Fruit fly (Drosophila melanogaster) whole organism, embryonic: ENCODE measurements around the gene RpL10Ab.

Experiments used
- Aef1 ChIP-seq: fragments of 200-800 bp; sonication (Bioruptor generic); IDR thresholded peaks from 3 replicates; pipeline ENCODE4 v1.3.6; 2022; ENCODE audit warnings: missing biosample characterization, missing genetic modification characterization
- Atf6 ChIP-seq: fragments of 200-800 bp; sonication (Bioruptor generic); IDR thresholded peaks from 2 replicates; pipeline ENCODE4 v1.3.6; 2022; ENCODE audit warnings: missing biosample characterization, missing genetic modification characterization
- CG10321 ChIP-seq: fragments of 200-800 bp; sonication (Bioruptor generic); IDR thresholded peaks from 2 replicates; pipeline ENCODE4 v1.3.6; 2022; ENCODE audit warnings: missing biosample characterization, missing genetic modification characterization
- CG11456 ChIP-seq: fragments of 200-800 bp; sonication (Bioruptor generic); IDR thresholded peaks from 3 replicates; pipeline ENCODE4 v1.3.6; 2022; ENCODE audit warnings: missing biosample characterization, missing genetic modification characterization
- CG11560 ChIP-seq: fragments of 200-800 bp; sonication (Bioruptor generic); IDR thresholded peaks from 3 replicates; pipeline ENCODE4 v1.3.6; 2022; ENCODE audit warnings: missing biosample characterization, missing genetic modification characterization
- CG13296 ChIP-seq: fragments of 200-800 bp; sonication (Bioruptor generic); optimal IDR thresholded peaks from 3 replicates; lab custom pipeline; 2018; ENCODE audit warnings: missing biosample characterization, mild to moderate bottlenecking, missing genetic modification characterization
- CG13624 ChIP-seq: fragments of 200-800 bp; sonication (Bioruptor generic); optimal IDR thresholded peaks from 2 replicates; lab custom pipeline; 2016; ENCODE audit warnings: missing biosample characterization, missing genetic modification characterization
- CG17361 ChIP-seq: fragments of 200-800 bp; sonication (Bioruptor generic); IDR thresholded peaks from 3 replicates; pipeline ENCODE4 v1.3.6; 2022; ENCODE audit warnings: missing biosample characterization, missing genetic modification characterization
- CG2199 ChIP-seq: fragments of 200-800 bp; sonication (Bioruptor generic); IDR thresholded peaks from 3 replicates; pipeline ENCODE4 v1.3.6; 2022; ENCODE audit warnings: missing biosample characterization, missing genetic modification characterization
- CG2202 ChIP-seq: fragments of 200-800 bp; sonication (Bioruptor generic); optimal IDR thresholded peaks from 2 replicates; lab custom pipeline; 2018; ENCODE audit warnings: missing biosample characterization, mild to moderate bottlenecking, missing genetic modification characterization
- CG2889 ChIP-seq: fragments of 200-800 bp; sonication (Bioruptor generic); IDR thresholded peaks from 3 replicates; pipeline ENCODE4 v1.3.6; 2022; ENCODE audit warnings: missing biosample characterization, missing genetic modification characterization
- CG30403 ChIP-seq: fragments of 200-800 bp; sonication (Bioruptor generic); optimal IDR thresholded peaks from 3 replicates; lab custom pipeline; 2016; ENCODE audit warnings: missing biosample characterization, missing genetic modification characterization
- CG3847 ChIP-seq: fragments of 200-800 bp; sonication (Bioruptor generic); IDR thresholded peaks from 2 replicates; pipeline ENCODE4 v1.3.6; 2022; ENCODE audit warnings: missing biosample characterization, missing genetic modification characterization
- CG4730 ChIP-seq: fragments of 200-800 bp; sonication (Bioruptor generic); IDR thresholded peaks from 2 replicates; pipeline ENCODE4 v1.3.6; 2022; ENCODE audit warnings: missing biosample characterization, missing genetic modification characterization
- CG5180 ChIP-seq: fragments of 200-800 bp; sonication (Bioruptor generic); optimal IDR thresholded peaks from 3 replicates; lab custom pipeline; 2017; ENCODE audit warnings: missing biosample characterization, missing genetic modification characterization, mild to moderate bottlenecking, moderate library complexity, missing genetic modification reagents
- CG7357 ChIP-seq: fragments of 200-800 bp; sonication (Bioruptor generic); IDR thresholded peaks from 3 replicates; pipeline ENCODE4 v1.3.6; 2022; ENCODE audit warnings: missing biosample characterization, missing genetic modification characterization
- CG9215 ChIP-seq: fragments of 200-800 bp; sonication (Bioruptor generic); IDR thresholded peaks from 2 replicates; pipeline ENCODE4 v1.3.6; 2022; ENCODE audit warnings: missing biosample characterization, missing genetic modification characterization
- CG9932 ChIP-seq: fragments of 200-800 bp; sonication (Bioruptor generic); IDR thresholded peaks from 2 replicates; pipeline ENCODE4 v1.3.6; 2022; ENCODE audit warnings: missing biosample characterization, missing genetic modification characterization
- CkIIα-i1 ChIP-seq: fragments of 200-800 bp; sonication (Bioruptor generic); IDR thresholded peaks from 2 replicates; pipeline ENCODE4 v1.3.6; 2022; ENCODE audit warnings: missing biosample characterization, missing genetic modification characterization
- D19A ChIP-seq: fragments of 200-800 bp; optimal IDR thresholded peaks from 3 replicates; lab custom pipeline; 2019; ENCODE audit warnings: missing biosample characterization, mild to moderate bottlenecking, missing genetic modification characterization, moderate library complexity
- Dbx ChIP-seq: fragments of 200-800 bp; sonication (Bioruptor generic); IDR thresholded peaks from 3 replicates; pipeline ENCODE4 v1.3.6; 2022; ENCODE audit warnings: missing biosample characterization, missing genetic modification characterization
- Dll ChIP-seq: fragments of 200-800 bp; sonication (Bioruptor generic); IDR thresholded peaks from 4 replicates; pipeline ENCODE4 v1.3.6; 2022; ENCODE audit warnings: missing biosample characterization, missing genetic modification characterization; ENCODE audit not compliant: partially characterized antibody
- E2f1 ChIP-seq: fragments of 200-800 bp; sonication (Bioruptor generic); IDR thresholded peaks from 2 replicates; pipeline ENCODE4 v1.3.6; 2022; ENCODE audit warnings: missing biosample characterization, missing genetic modification characterization
- E2f2 ChIP-seq: fragments of 200-800 bp; sonication (Bioruptor generic); IDR thresholded peaks from 2 replicates; pipeline ENCODE4 v1.3.6; 2022; ENCODE audit warnings: missing biosample characterization, missing genetic modification characterization
- Fer2 ChIP-seq: fragments of 200-800 bp; sonication (Bioruptor generic); optimal IDR thresholded peaks from 2 replicates; lab custom pipeline; 2018; ENCODE audit warnings: missing biosample characterization, mild to moderate bottlenecking, missing genetic modification characterization, moderate library complexity
- H15 ChIP-seq: fragments of 200-800 bp; sonication (Bioruptor generic); IDR thresholded peaks from 3 replicates; pipeline ENCODE4 v1.3.6; 2022; ENCODE audit warnings: missing biosample characterization, missing genetic modification characterization
- HHEX ChIP-seq: fragments of 200-800 bp; sonication (Bioruptor generic); optimal IDR thresholded peaks from 3 replicates; lab custom pipeline; 2017; ENCODE audit warnings: missing biosample characterization, mild to moderate bottlenecking, missing genetic modification characterization, missing genetic modification reagents
- Kr ChIP-seq: fragments of 200-800 bp; sonication (Bioruptor generic); optimal IDR thresholded peaks from 2 replicates; lab custom pipeline; 2017; ENCODE audit warnings: missing biosample characterization, mild to moderate bottlenecking, missing genetic modification characterization
- MBD-R2 ChIP-seq: fragments of 200-800 bp; sonication (Bioruptor generic); IDR thresholded peaks from 2 replicates; pipeline ENCODE4 v1.3.6; 2022; ENCODE audit warnings: missing biosample characterization, missing genetic modification characterization
- Meics ChIP-seq: fragments of 200-800 bp; sonication (Bioruptor generic); optimal IDR thresholded peaks from 2 replicates; lab custom pipeline; 2017; ENCODE audit warnings: missing biosample characterization, mild to moderate bottlenecking, missing genetic modification characterization
- NFAT ChIP-seq: fragments of 200-800 bp; sonication (Bioruptor generic); IDR thresholded peaks from 2 replicates; pipeline ENCODE4 v1.3.6; 2022; ENCODE audit warnings: missing biosample characterization, missing genetic modification characterization
- Oli ChIP-seq: fragments of 200-800 bp; sonication (Bioruptor generic); optimal IDR thresholded peaks from 2 replicates; lab custom pipeline; 2018; ENCODE audit warnings: missing biosample characterization, mild to moderate bottlenecking, missing genetic modification characterization, moderate library complexity
- Stat92E ChIP-seq, 3 experiments: fragments of >200 bp in 2 of 3; fragments of 200-800 bp in 1 of 3; sonication (Bioruptor generic) in 1 of 3; optimal IDR thresholded peaks; 2 replicates each; lab custom pipeline; 2017 to 2019; ENCODE audit warnings: missing biosample characterization in 3 of 3, missing genetic modification characterization in 3 of 3, mild to moderate bottlenecking in 1 of 3, moderate library complexity in 1 of 3
- TFAM ChIP-seq: fragments of 200-800 bp; sonication (Bioruptor generic); optimal IDR thresholded peaks from 2 replicates; lab custom pipeline; 2017; ENCODE audit warnings: missing biosample characterization, missing genetic modification characterization, inconsistent platforms
- cas ChIP-seq: fragments of 200-800 bp; sonication (Bioruptor generic); IDR thresholded peaks from 2 replicates; pipeline ENCODE4 v1.3.6; 2022; ENCODE audit warnings: missing biosample characterization, missing genetic modification characterization
- cwo ChIP-seq: fragments of 200-800 bp; sonication (Bioruptor generic); optimal IDR thresholded peaks from 3 replicates; lab custom pipeline; 2017; ENCODE audit warnings: missing biosample characterization, missing genetic modification characterization, mild to moderate bottlenecking, moderate library complexity, missing genetic modification reagents
- eve ChIP-seq, 2 experiments: fragments of >200 bp; optimal IDR thresholded peaks; 2 replicates each; lab custom pipeline; 2017; ENCODE audit warnings: missing biosample characterization in 2 of 2, missing genetic modification characterization in 2 of 2
- gsb ChIP-seq: fragments of 200-800 bp; sonication (Bioruptor generic); IDR thresholded peaks from 2 replicates; pipeline ENCODE4 v1.3.6; 2022; ENCODE audit warnings: missing biosample characterization, missing genetic modification characterization
- jing ChIP-seq: fragments of 200-800 bp; sonication (Bioruptor generic); optimal IDR thresholded peaks from 2 replicates; lab custom pipeline; 2018; ENCODE audit warnings: missing biosample characterization, mild to moderate bottlenecking, missing genetic modification characterization
- lilli ChIP-seq: fragments of 200-800 bp; sonication (Bioruptor generic); optimal IDR thresholded peaks from 3 replicates; lab custom pipeline; 2016; ENCODE audit warnings: missing biosample characterization, missing genetic modification characterization
- nom ChIP-seq: fragments of 200-800 bp; sonication (Bioruptor generic); optimal IDR thresholded peaks from 2 replicates; lab custom pipeline; 2017; ENCODE audit warnings: missing biosample characterization, missing genetic modification characterization, mild to moderate bottlenecking, moderate library complexity, missing genetic modification reagents
- pan ChIP-seq, 4 experiments: fragments of >200 bp in 3 of 4; fragments of 200-800 bp in 1 of 4; sonication (Bioruptor generic) in 1 of 4; optimal IDR thresholded peaks in 3 of 4; IDR thresholded peaks in 1 of 4; 2 replicates each; pipeline versions ENCODE4 v1.3.6 to Lab custom; 2017 to 2022; ENCODE audit warnings: missing biosample characterization in 2 of 4, missing genetic modification characterization in 2 of 4, mixed read lengths in 1 of 4
- row ChIP-seq: fragments of 200-800 bp; sonication (Bioruptor generic); IDR thresholded peaks from 3 replicates; pipeline ENCODE4 v1.3.6; 2022; ENCODE audit warnings: missing biosample characterization, missing genetic modification characterization
- so ChIP-seq: fragments of 200-800 bp; sonication (Bioruptor generic); IDR thresholded peaks from 3 replicates; pipeline ENCODE4 v1.3.6; 2022; ENCODE audit warnings: missing biosample characterization, missing genetic modification characterization
- sr ChIP-seq: fragments of 200-800 bp; sonication (Bioruptor generic); IDR thresholded peaks from 3 replicates; pipeline ENCODE4 v1.3.6; 2022; ENCODE audit warnings: missing biosample characterization, missing genetic modification characterization
- ssp ChIP-seq: fragments of 200-800 bp; sonication (Bioruptor generic); IDR thresholded peaks from 2 replicates; pipeline ENCODE4 v1.3.6; 2022; ENCODE audit warnings: missing biosample characterization, missing genetic modification characterization
- stc ChIP-seq: fragments of 200-800 bp; sonication (Bioruptor generic); IDR thresholded peaks from 2 replicates; pipeline ENCODE4 v1.3.6; 2022; ENCODE audit warnings: missing biosample characterization, missing genetic modification characterization
- vvl ChIP-seq: fragments of 200-800 bp; sonication (Bioruptor generic); IDR thresholded peaks from 2 replicates; pipeline ENCODE4 v1.3.6; 2022; ENCODE audit warnings: missing biosample characterization, missing genetic modification characterization
- wdn ChIP-seq: fragments of 200-800 bp; sonication (Bioruptor generic); IDR thresholded peaks from 2 replicates; pipeline ENCODE4 v1.3.6; 2022; ENCODE audit warnings: missing biosample characterization, missing genetic modification characterization
- wor ChIP-seq: fragments of 200-800 bp; sonication (Bioruptor generic); IDR thresholded peaks from 2 replicates; pipeline ENCODE4 v1.3.6; 2022; ENCODE audit warnings: missing biosample characterization, missing genetic modification characterization

RpL10Ab gene

dm6 chr3L:11785291-11785690 lies 37.4 kb upstream of the RpL10Ab start (continued):
- TF ChIP-seq CG13624 (GFP tag; lab: Kevin White, UChicago), result peak; percentile 35
- peak; percentile 57 for TF ChIP-seq lilli (GFP tag; lab: Kevin White, UChicago)
- TF ChIP-seq HHEX, result peak; percentile 28
- peak; percentile 46; the same call in 1 of the 2 replicates for TF ChIP-seq CG3847
- TF ChIP-seq CG17361 (GFP tag; lab: Robert Waterston, UW), result no peak
- TF ChIP-seq sr, result peak; percentile 86
- peak; percentile 50; the same call in 1 of the 2 replicates for TF ChIP-seq wdn (GFP tag; lab: Robert Waterston, UW)
- TF ChIP-seq CG10321 (GFP tag; lab: Robert Waterston, UW), result 0 out of 2 replicates have a peak, but pooled peaks have one; percentile 21
- TF ChIP-seq jing (GFP tag; lab: Kevin White, UChicago), result no peak
- peak; percentile 60 for TF ChIP-seq CG13296 (GFP tag; lab: Kevin White, UChicago)
- no peak for TF ChIP-seq CG11560
- TF ChIP-seq NFAT (GFP tag; lab: Robert Waterston, UW), result peak; percentile 31; the same call in 1 of the 2 replicates
- TF ChIP-seq E2f2 (GFP tag; lab: Robert Waterston, UW), result peak; percentile 38; the same call in 1 of the 2 replicates
- 0 out of 2 replicates have a peak, but pooled peaks have one; percentile 16 for TF ChIP-seq gsb (GFP tag; lab: Robert Waterston, UW)
- TF ChIP-seq MBD-R2 (GFP tag; lab: Robert Waterston, UW), result peak; percentile 24; the same call in 1 of the 2 replicates
- peak; percentile 40; the same call in 1 of the 2 replicates for TF ChIP-seq Atf6 (GFP tag; lab: Robert Waterston, UW)
- TF ChIP-seq cas (GFP tag; lab: Robert Waterston, UW), result 0 out of 2 replicates have a peak, but pooled peaks have one; percentile 46
- peak; percentile 66; the same call in 1 of the 2 replicates for TF ChIP-seq vvl (GFP tag; lab: Robert Waterston, UW)
- TF ChIP-seq Meics (GFP tag; lab: Kevin White, UChicago), result peak; percentile 68
- 0 out of 2 replicates have a peak, but pooled peaks have one; percentile 28 for TF ChIP-seq wor (GFP tag; lab: Robert Waterston, UW)
- TF ChIP-seq Dbx, result peak; percentile 51; the same call in 1 of the 3 replicates
- peak; percentile 43 for TF ChIP-seq cwo (GFP tag; lab: Kevin White, UChicago)
- peak; percentile 23; the same call in 1 of the 2 replicates for TF ChIP-seq CG4730
- TF ChIP-seq H15 (GFP tag; lab: Robert Waterston, UW), result peak; percentile 51; the same call in 2 of the 3 replicates
- no peak for TF ChIP-seq pan (optimal IDR thresholded peaks at IDR 0.05; lab: Kevin White, UChicago)
- peak in 1 of 2 experiments; percentile 64 for TF ChIP-seq pan (GFP tag; optimal IDR thresholded peaks at IDR 0.05 in 1 of 2, IDR thresholded peaks at IDR 0.05 in 1 of 2)
- TF ChIP-seq CG2889, result 0 out of 3 replicates have a peak, but pooled peaks have one; percentile 7
- no peak for TF ChIP-seq Stat92E (GFP tag; optimal IDR thresholded peaks at IDR 0.05; lab: Kevin White, UChicago)
- no peak for TF ChIP-seq D19A (tag; lab: Kevin White, UChicago)
- no peak for TF ChIP-seq nom (GFP tag; lab: Kevin White, UChicago)
- no peak for TF ChIP-seq CG7357
- TF ChIP-seq Kr (GFP tag; lab: Kevin White, UChicago), result no peak
- TF ChIP-seq CG9215 (GFP tag; lab: Robert Waterston, UW), result peak; percentile 58
- TF ChIP-seq Oli (tag; lab: Kevin White, UChicago), result peak; percentile 47
- no peak for TF ChIP-seq CkIIα-i1 (GFP tag; lab: Robert Waterston, UW)
- TF ChIP-seq Dll (GFP tag; lab: Robert Waterston, UW), result no peak
- 0 out of 2 replicates have a peak, but pooled peaks have one; percentile 40 for TF ChIP-seq E2f1 (GFP tag; lab: Robert Waterston, UW)
- TF ChIP-seq so (GFP tag; lab: Robert Waterston, UW), result 0 out of 3 replicates have a peak, but pooled peaks have one; percentile 42
- TF ChIP-seq Fer2, result peak; percentile 7
- peak; percentile 36 for TF ChIP-seq CG30403 (GFP tag; lab: Kevin White, UChicago)
- peak; percentile 39; the same call in 2 of the 3 replicates for TF ChIP-seq Aef1 (GFP tag; lab: Robert Waterston, UW)
- TF ChIP-seq stc (GFP tag; lab: Robert Waterston, UW), result peak; percentile 34; the same call in 1 of the 2 replicates
- peak; percentile 75 for TF ChIP-seq CG9932 (GFP tag; lab: Robert Waterston, UW)
- no peak for TF ChIP-seq eve (GFP tag; optimal IDR thresholded peaks at IDR 0.05; lab: Kevin White, UChicago)
- peak; percentile 76 for TF ChIP-seq row (GFP tag; lab: Robert Waterston, UW)
- TF ChIP-seq CG2199 (GFP tag; lab: Robert Waterston, UW), result no peak
- TF ChIP-seq CG2202 (tag; lab: Kevin White, UChicago), result no peak
- peak; percentile 49; the same call in 2 of the 3 replicates for TF ChIP-seq CG11456 (GFP tag; lab: Robert Waterston, UW)
- TF ChIP-seq TFAM (GFP tag; lab: Kevin White, UChicago), result no peak
- 0 out of 2 replicates have a peak, but pooled peaks have one; percentile 9 for TF ChIP-seq ssp (GFP tag; lab: Robert Waterston, UW)
- no peak for TF ChIP-seq CG5180 (GFP tag; lab: Kevin White, UChicago)
